Worm (Caenorhabditis elegans) whole organism, young adult: ENCODE data around the gene vars-1.

Experiments
- F23B12.7 ChIP-seq: sonication (generic microtip); optimal IDR thresholded peaks from 2 replicates; lab custom pipeline; 2017; ENCODE audit warnings: missing genetic modification characterization, mild to moderate bottlenecking, missing compliant biosample characterization, antibody characterized with exemption, moderate library complexity; ENCODE audit not compliant: insufficient read depth
- F49E8.2 ChIP-seq: sonication (generic microtip); optimal IDR thresholded peaks from 3 replicates; lab custom pipeline; 2017; ENCODE audit warnings: missing genetic modification characterization, mild to moderate bottlenecking, missing compliant biosample characterization, antibody characterized with exemption, moderate library complexity; ENCODE audit not compliant: insufficient read depth
- efl-1 ChIP-seq: fragments of 150-350 bp; optimal IDR thresholded peaks from 2 replicates; lab custom pipeline; 2014; ENCODE audit warnings: missing biosample characterization, missing genetic modification reagents, missing genetic modification characterization
- him-1 ChIP-seq: sonication (generic microtip); optimal IDR thresholded peaks from 2 replicates; lab custom pipeline; 2016; ENCODE audit warnings: missing genotype, missing genetic modification reagents, missing genetic modification characterization, missing compliant biosample characterization
- hsf-1 ChIP-seq: fragments of 200-800 bp; sonication (Bioruptor generic); IDR thresholded peaks from 2 replicates; pipeline ENCODE4 v1.3.6; 2022; ENCODE audit warnings: missing genetic modification reagents, missing genetic modification characterization, missing compliant biosample characterization
- mxl-1 ChIP-seq: sonication (generic microtip); optimal IDR thresholded peaks from 2 replicates; lab custom pipeline; 2016; ENCODE audit warnings: missing genetic modification characterization, missing compliant biosample characterization
- nfya-2 ChIP-seq: fragments of 200-800 bp; sonication (Bioruptor generic); IDR thresholded peaks from 2 replicates; pipeline ENCODE4 v1.3.6; 2022; ENCODE audit warnings: missing genetic modification reagents, missing genetic modification characterization, missing compliant biosample characterization
- unc-130 ChIP-seq: sonication (generic microtip); optimal IDR thresholded peaks from 2 replicates; lab custom pipeline; 2016; ENCODE audit warnings: missing genetic modification reagents, missing genetic modification characterization, missing compliant biosample characterization
- unc-62 ChIP-seq: fragments of 150-350 bp; optimal IDR thresholded peaks from 2 replicates; lab custom pipeline; 2014; ENCODE audit warnings: missing biosample characterization, missing genetic modification reagents, missing genetic modification characterization

- TF ChIP-seq nfya-2 (GFP tag; lab: Robert Waterston, UW): no peak
- no peak for TF ChIP-seq hsf-1 (GFP tag; lab: Robert Waterston, UW)
- TF ChIP-seq efl-1 (GFP tag; lab: Kevin White, UChicago): no peak
- TF ChIP-seq him-1: no peak
- TF ChIP-seq F23B12.7 (tag; lab: Kevin White, UChicago): peak; percentile 10
- no peak for TF ChIP-seq mxl-1 (tag; lab: Kevin White, UChicago)
- TF ChIP-seq F49E8.2 (tag; lab: Kevin White, UChicago): no peak
- TF ChIP-seq unc-130 (GFP tag; lab: Kevin White, UChicago): no peak
- no peak for TF ChIP-seq unc-62 (GFP tag; lab: Kevin White, UChicago)
These were observed 47.7 kb upstream of the vars-1 start, which contains the start of the genes natb-1 and abhd-12 for ce11 chrV:7983381-7984052.
